Worm (Caenorhabditis elegans) whole organism, early embryonic: ENCODE data around the gene sru-9.
"Not testable (repeated sequence)": the region's sequence is repeated elsewhere in the genome, so short reads cannot be mapped to it uniquely, and the experiment has no call there.

Source experiments
- F13C5.2 ChIP-seq: sonication (generic microtip); optimal IDR thresholded peaks from 2 replicates; lab custom pipeline; 2017; ENCODE audit warnings: mild to moderate bottlenecking, missing genetic modification characterization, inconsistent platforms, missing compliant biosample characterization
- aly-1 ChIP-seq: sonication (generic microtip); optimal IDR thresholded peaks from 2 replicates; lab custom pipeline; 2016; ENCODE audit warnings: missing genetic modification characterization, missing compliant biosample characterization
- ama-1 ChIP-seq: fragments of 150-350 bp; optimal IDR thresholded peaks from 2 replicates; lab custom pipeline; 2014
- ceh-13 ChIP-seq: fragments of 200-800 bp; sonication (Bioruptor generic); optimal IDR thresholded peaks from 2 replicates; lab custom pipeline; 2018; ENCODE audit warnings: mild to moderate bottlenecking, missing genetic modification characterization, missing compliant biosample characterization
- ets-7 ChIP-seq: sonication (generic microtip); optimal IDR thresholded peaks from 2 replicates; lab custom pipeline; 2016; ENCODE audit warnings: missing genotype, missing genetic modification characterization, missing compliant biosample characterization
- flt-1 ChIP-seq: fragments of 200-800 bp; sonication (Bioruptor generic); IDR thresholded peaks from 2 replicates; pipeline ENCODE4 v1.3.6; 2022; ENCODE audit warnings: missing genetic modification characterization, missing compliant biosample characterization
- hnd-1 ChIP-seq: sonication (generic microtip); optimal IDR thresholded peaks from 2 replicates; lab custom pipeline; 2016; ENCODE audit warnings: missing genetic modification characterization, missing compliant biosample characterization
- pes-1 ChIP-seq: fragments of 200-800 bp; sonication (Bioruptor generic); IDR thresholded peaks from 2 replicates; pipeline ENCODE4 v1.3.6; 2022; ENCODE audit warnings: missing genetic modification reagents, missing genetic modification characterization, missing compliant biosample characterization
- scrt-1 ChIP-seq: fragments of 200-800 bp; sonication (Bioruptor generic); IDR thresholded peaks from 2 replicates; pipeline ENCODE4 v1.3.6; 2022; ENCODE audit warnings: missing genetic modification characterization, missing compliant biosample characterization
- tbx-11 ChIP-seq: fragments of 200-800 bp; sonication (Bioruptor generic); IDR thresholded peaks from 2 replicates; pipeline ENCODE4 v1.3.6; 2022; ENCODE audit warnings: missing genetic modification characterization, missing compliant biosample characterization
- tbx-37 ChIP-seq: fragments of 200-800 bp; sonication (Bioruptor generic); conservative IDR thresholded peaks from 2 replicates; pipeline ENCODE4 v1.3.6; 2022; ENCODE audit warnings: missing genetic modification reagents, missing genetic modification characterization, missing compliant biosample characterization
- tra-4 ChIP-seq: sonication (generic microtip); optimal IDR thresholded peaks from 2 replicates; lab custom pipeline; 2017; ENCODE audit warnings: missing genetic modification characterization, missing compliant biosample characterization

DNA sequence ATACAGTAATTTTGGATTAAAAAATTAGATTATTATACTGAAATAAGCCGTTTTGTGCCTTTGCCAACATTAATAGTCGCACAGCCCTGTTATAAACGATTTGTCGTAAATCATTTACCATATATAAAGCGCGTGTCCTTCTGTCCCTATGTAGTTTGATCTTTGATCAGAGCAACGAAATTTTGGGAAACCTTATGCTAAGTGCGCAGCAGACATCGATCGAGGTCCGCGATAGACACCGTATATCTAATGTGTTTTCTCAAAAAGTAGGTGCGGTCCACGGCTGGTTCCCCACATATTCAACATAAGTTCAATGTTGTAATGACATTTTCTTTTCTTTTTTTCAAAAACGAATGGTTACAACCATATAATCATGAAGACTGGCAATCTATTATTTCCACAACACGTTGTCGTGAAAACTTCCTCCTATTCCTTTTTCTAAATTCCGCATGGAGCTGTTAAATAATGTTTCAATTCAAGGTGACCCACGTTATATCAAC, at the start of gene sru-9:
- not testable (repeated sequence) for TF ChIP-seq flt-1; tbx-11 (GFP tag; lab: Robert Waterston, UW); ceh-13 (GFP tag; lab: Kevin White, UChicago); tbx-37 (GFP tag; lab: Robert Waterston, UW); pes-1 (GFP tag; lab: Robert Waterston, UW); tra-4 (tag; lab: Kevin White, UChicago); ama-1 (lab: Kevin White, UChicago); F13C5.2 (tag; lab: Kevin White, UChicago); aly-1 (tag; lab: Kevin White, UChicago); scrt-1; ets-7 (tag; lab: Kevin White, UChicago); hnd-1 (tag; lab: Kevin White, UChicago)
